Worm (Caenorhabditis elegans) whole organism, early embryonic: ENCODE measurements around the gene oac-4.

ENCODE experiments used
- B0310.2 ChIP-seq: sonication (generic microtip); optimal IDR thresholded peaks from 2 replicates; lab custom pipeline; 2016; ENCODE audit warnings: mild to moderate bottlenecking, missing genetic modification characterization, missing compliant biosample characterization
- F13C5.2 ChIP-seq: sonication (generic microtip); optimal IDR thresholded peaks from 2 replicates; lab custom pipeline; 2017; ENCODE audit warnings: mild to moderate bottlenecking, missing genetic modification characterization, inconsistent platforms, missing compliant biosample characterization
- aly-1 ChIP-seq: sonication (generic microtip); optimal IDR thresholded peaks from 2 replicates; lab custom pipeline; 2016; ENCODE audit warnings: missing genetic modification characterization, missing compliant biosample characterization
- ama-1 ChIP-seq: fragments of 150-350 bp; optimal IDR thresholded peaks from 2 replicates; lab custom pipeline; 2014
- ceh-13 ChIP-seq: fragments of 200-800 bp; sonication (Bioruptor generic); optimal IDR thresholded peaks from 2 replicates; lab custom pipeline; 2018; ENCODE audit warnings: mild to moderate bottlenecking, missing genetic modification characterization, missing compliant biosample characterization
- ceh-36 ChIP-seq: sonication (generic microtip); optimal IDR thresholded peaks from 2 replicates; lab custom pipeline; 2016; ENCODE audit warnings: missing genetic modification characterization, inconsistent platforms, missing compliant biosample characterization
- ets-7 ChIP-seq: sonication (generic microtip); optimal IDR thresholded peaks from 2 replicates; lab custom pipeline; 2016; ENCODE audit warnings: missing genotype, missing genetic modification characterization, missing compliant biosample characterization
- flt-1 ChIP-seq: fragments of 200-800 bp; sonication (Bioruptor generic); IDR thresholded peaks from 2 replicates; pipeline ENCODE4 v1.3.6; 2022; ENCODE audit warnings: missing genetic modification characterization, missing compliant biosample characterization
- hmbx-1 ChIP-seq: sonication (generic microtip); optimal IDR thresholded peaks from 2 replicates; lab custom pipeline; 2016; ENCODE audit warnings: mild to moderate bottlenecking, missing genetic modification characterization, missing compliant biosample characterization
- hmg-4 ChIP-seq: fragments of 200-800 bp; sonication (Bioruptor generic); optimal IDR thresholded peaks from 2 replicates; lab custom pipeline; 2018; ENCODE audit warnings: mild to moderate bottlenecking, missing genetic modification characterization, missing compliant biosample characterization
- hnd-1 ChIP-seq: sonication (generic microtip); optimal IDR thresholded peaks from 2 replicates; lab custom pipeline; 2016; ENCODE audit warnings: missing genetic modification characterization, missing compliant biosample characterization
- pes-1 ChIP-seq: fragments of 200-800 bp; sonication (Bioruptor generic); IDR thresholded peaks from 2 replicates; pipeline ENCODE4 v1.3.6; 2022; ENCODE audit warnings: missing genetic modification reagents, missing genetic modification characterization, missing compliant biosample characterization
- scrt-1 ChIP-seq: fragments of 200-800 bp; sonication (Bioruptor generic); IDR thresholded peaks from 2 replicates; pipeline ENCODE4 v1.3.6; 2022; ENCODE audit warnings: missing genetic modification characterization, missing compliant biosample characterization
- sea-1 ChIP-seq: fragments of 200-800 bp; sonication (Bioruptor generic); conservative IDR thresholded peaks from 2 replicates; pipeline ENCODE4 v1.3.6; 2022; ENCODE audit warnings: missing genetic modification characterization, missing compliant biosample characterization
- tbx-11 ChIP-seq: fragments of 200-800 bp; sonication (Bioruptor generic); IDR thresholded peaks from 2 replicates; pipeline ENCODE4 v1.3.6; 2022; ENCODE audit warnings: missing genetic modification characterization, missing compliant biosample characterization
- tbx-37 ChIP-seq: fragments of 200-800 bp; sonication (Bioruptor generic); conservative IDR thresholded peaks from 2 replicates; pipeline ENCODE4 v1.3.6; 2022; ENCODE audit warnings: missing genetic modification reagents, missing genetic modification characterization, missing compliant biosample characterization
- tra-4 ChIP-seq: sonication (generic microtip); optimal IDR thresholded peaks from 2 replicates; lab custom pipeline; 2017; ENCODE audit warnings: missing genetic modification characterization, missing compliant biosample characterization

Gene oac-4

DNA sequence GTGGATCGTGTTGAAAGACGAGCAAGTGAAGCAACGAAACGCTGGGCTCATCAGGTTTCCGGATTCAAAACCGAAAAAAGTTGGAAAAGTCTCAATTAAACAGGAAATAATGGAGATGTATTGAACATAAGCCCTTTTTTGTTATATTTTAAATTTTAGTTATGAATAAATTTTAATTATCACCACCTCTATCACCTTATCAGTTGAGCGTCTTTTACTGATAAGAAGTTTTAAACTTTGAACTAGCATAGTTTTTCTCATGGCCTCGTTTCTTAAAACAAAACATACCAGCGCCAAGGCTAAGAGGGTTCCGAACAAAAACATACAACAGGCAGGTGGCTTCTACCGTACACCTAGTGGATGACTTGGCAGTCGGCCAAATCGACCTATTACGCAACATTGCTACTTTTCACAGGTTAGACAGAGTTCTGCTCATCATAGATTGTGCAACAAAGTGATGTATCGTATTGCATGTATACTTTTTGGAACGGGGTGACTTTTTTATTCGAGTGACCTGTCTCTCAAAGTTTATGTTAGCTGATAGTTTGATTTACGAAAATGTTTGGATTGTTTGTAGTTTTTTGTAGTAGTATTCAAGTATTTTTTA, 47.4 kb downstream of the oac-4 start:
- TF ChIP-seq hmbx-1 (tag; lab: Kevin White, UChicago) (no peak), tbx-37 (GFP tag; lab: Robert Waterston, UW) (no peak), tbx-11 (GFP tag; lab: Robert Waterston, UW) (no peak), B0310.2 (tag; lab: Kevin White, UChicago) (no peak), tra-4 (tag; lab: Kevin White, UChicago) (no peak), pes-1 (no peak), F13C5.2 (no peak), sea-1 (no peak), ceh-13 (no peak), hnd-1 (tag; lab: Kevin White, UChicago) (no peak), scrt-1 (GFP tag; lab: Robert Waterston, UW) (no peak)

ce11 chrII:3787151-3787550, 48.7 kb downstream of the oac-4 start, which contains the start of gene T24E12.13:
TSS of gene T24E12.13 (plus strand) at chrII:3787451.
- no peak for TF ChIP-seq hnd-1 (tag; lab: Kevin White, UChicago)
- TF ChIP-seq ceh-36 (tag; lab: Kevin White, UChicago): no peak
- TF ChIP-seq tra-4 (tag; lab: Kevin White, UChicago): no peak
- TF ChIP-seq ceh-13: no peak
- no peak for TF ChIP-seq tbx-37 (GFP tag; lab: Robert Waterston, UW)

DNA sequence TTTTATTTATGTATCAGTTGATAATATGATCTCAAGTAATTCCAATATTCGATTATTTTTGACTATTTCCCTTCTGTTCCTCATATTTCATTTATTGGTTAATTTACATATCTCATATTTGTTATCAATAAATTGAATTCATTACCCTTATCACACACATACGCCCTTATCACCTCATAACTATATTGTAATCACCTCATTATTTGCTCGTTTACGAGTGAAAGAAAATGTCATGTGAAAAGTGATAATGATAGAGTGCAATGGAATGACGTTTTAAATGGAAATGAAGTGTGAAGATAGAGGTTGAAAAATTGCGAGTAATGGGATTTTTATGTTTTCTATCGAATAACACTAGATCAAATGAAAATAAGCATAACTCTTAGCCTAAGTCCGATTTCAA, 49.3 kb downstream of the oac-4 start:
- TF ChIP-seq tbx-37 (GFP tag; lab: Robert Waterston, UW) (no peak), tra-4 (tag; lab: Kevin White, UChicago) (no peak), ama-1 (lab: Kevin White, UChicago) (no peak), hnd-1 (tag; lab: Kevin White, UChicago) (no peak), B0310.2 (tag; lab: Kevin White, UChicago) (no peak), ceh-13 (no peak), ets-7 (tag; lab: Kevin White, UChicago) (no peak), hmg-4 (GFP tag; lab: Kevin White, UChicago) (no peak), scrt-1 (GFP tag; lab: Robert Waterston, UW) (no peak), pes-1 (no peak), F13C5.2 (no peak), ceh-36 (tag; lab: Kevin White, UChicago) (no peak), tbx-11 (GFP tag; lab: Robert Waterston, UW) (no peak), sea-1 (no peak), flt-1 (GFP tag; lab: Robert Waterston, UW) (no peak), hmbx-1 (tag; lab: Kevin White, UChicago) (no peak), aly-1 (tag; lab: Kevin White, UChicago) (no peak)

- TF ChIP-seq hmbx-1 (tag; lab: Kevin White, UChicago): no peak
- no peak for TF ChIP-seq aly-1 (tag; lab: Kevin White, UChicago)
- no peak for TF ChIP-seq sea-1
These were observed 50.1 kb downstream of the oac-4 start for ce11 chrII:3785756-3786155.

DNA sequence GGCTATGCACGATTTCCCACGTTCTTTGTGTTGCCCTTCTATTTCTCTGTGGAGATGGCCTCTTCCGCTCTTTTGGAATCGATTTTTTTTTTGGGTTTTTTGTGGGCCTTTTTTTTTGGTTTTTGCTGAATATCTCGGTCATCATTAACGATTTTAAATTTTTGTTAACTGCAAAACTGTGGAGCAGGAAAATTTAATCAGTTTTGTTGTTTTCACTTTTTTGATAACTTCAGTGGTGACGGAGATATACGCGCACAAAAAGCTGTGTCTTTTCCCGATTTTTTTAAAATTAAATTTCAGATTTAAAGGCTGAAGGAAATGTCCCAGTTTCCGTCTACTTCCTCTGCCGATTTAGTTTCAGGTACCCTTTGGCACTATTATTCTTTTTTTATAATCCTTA, 50.6 kb downstream of the oac-4 start, which contains the start of gene T24E12.1:
Gene T24E12.1, plus strand, starts transcription at position 301 of the 400 bp plus-strand sequence.
- no peak for TF ChIP-seq sea-1
